Fruit fly (Drosophila melanogaster): ENCODE data around the gene hemo.

Gene hemo

dm6 chr3R:18515010-18515409 is 50.0 kb downstream of the hemo start:
- no peak for TF ChIP-seq EcR (GFP tag; optimal IDR thresholded peaks at IDR 0.05)
- no peak for TF ChIP-seq CG32121 (GFP tag; IDR thresholded peaks at IDR 0.05)
- no peak for TF ChIP-seq CG8159 (tag; optimal IDR thresholded peaks at IDR 0.05)
- TF ChIP-seq fd96Ca (GFP tag; IDR thresholded peaks at IDR 0.05), result 0 out of 3 replicates have a peak, but pooled peaks have one; percentile 15
- no peak for TF ChIP-seq CG17806 (tag; optimal IDR thresholded peaks at IDR 0.05)
- TF ChIP-seq CG9948 (tag; optimal IDR thresholded peaks at IDR 0.05), result no peak
